Fruit fly (Drosophila melanogaster) whole organism, wandering third instar larva: ENCODE results near the gene CG6689.

Source experiments
- Abd-B ChIP-seq: fragments of >200 bp; optimal IDR thresholded peaks from 2 replicates; lab custom pipeline; 2017; ENCODE audit warnings: missing biosample characterization, missing genetic modification characterization
- CG32264 ChIP-seq: fragments of 200-800 bp; sonication (Bioruptor generic); optimal IDR thresholded peaks from 2 replicates; lab custom pipeline; 2016; ENCODE audit warnings: missing biosample characterization, missing genetic modification characterization
- CG9705 ChIP-seq: fragments of 200-800 bp; sonication (Bioruptor generic); optimal IDR thresholded peaks from 2 replicates; lab custom pipeline; 2018; ENCODE audit warnings: missing biosample characterization, mild to moderate bottlenecking, missing genetic modification characterization
- CrebA ChIP-seq: fragments of 200-800 bp; sonication (Bioruptor generic); optimal IDR thresholded peaks from 2 replicates; lab custom pipeline; 2016; ENCODE audit warnings: missing biosample characterization, mild to moderate bottlenecking, missing genetic modification characterization, borderline replicate concordance
- Dfd ChIP-seq: fragments of >200 bp; optimal IDR thresholded peaks from 2 replicates; lab custom pipeline; 2017; ENCODE audit warnings: missing biosample characterization, missing genetic modification characterization
- Dif ChIP-seq: fragments of 200-275, 200-300 bp; sonication (Bioruptor generic); optimal IDR thresholded peaks from 2 replicates; lab custom pipeline; 2018; ENCODE audit warnings: missing biosample characterization, missing genetic modification characterization; ENCODE audit not compliant: partially characterized antibody
- GATAd ChIP-seq: sonication (Bioruptor generic); optimal IDR thresholded peaks from 2 replicates; lab custom pipeline; 2016; ENCODE audit warnings: missing biosample characterization, missing genetic modification characterization
- HLH106 ChIP-seq: fragments of 200-800 bp; optimal IDR thresholded peaks from 3 replicates; lab custom pipeline; 2019; ENCODE audit warnings: missing biosample characterization, mild to moderate bottlenecking, missing genetic modification characterization, moderate library complexity
- Hnf4 ChIP-seq: fragments of 200-800 bp; sonication (Bioruptor generic); optimal IDR thresholded peaks from 2 replicates; lab custom pipeline; 2016; ENCODE audit warnings: missing biosample characterization, mild to moderate bottlenecking, missing genetic modification characterization
- Hr78 ChIP-seq: fragments of >200 bp; optimal IDR thresholded peaks from 2 replicates; lab custom pipeline; 2017; ENCODE audit warnings: missing biosample characterization, missing genetic modification characterization
- Hr83 ChIP-seq: fragments of 200-300 bp; sonication (Bioruptor generic); optimal IDR thresholded peaks from 2 replicates; lab custom pipeline; 2016; ENCODE audit warnings: missing biosample characterization, mild to moderate bottlenecking, missing genetic modification characterization, moderate library complexity; ENCODE audit not compliant: poor library complexity, severe bottlenecking
- Jra ChIP-seq: sonication (Bioruptor generic); optimal IDR thresholded peaks from 2 replicates; lab custom pipeline; 2016; ENCODE audit warnings: missing biosample characterization, missing genetic modification characterization
- Mio ChIP-seq: sonication (Bioruptor generic); optimal IDR thresholded peaks from 2 replicates; lab custom pipeline; 2016; ENCODE audit warnings: missing biosample characterization, missing genetic modification characterization
- Myc ChIP-seq: fragments of >200 bp; optimal IDR thresholded peaks from 2 replicates; lab custom pipeline; 2017
- N ChIP-seq: fragments of >200 bp; optimal IDR thresholded peaks from 2 replicates; lab custom pipeline; 2018; ENCODE audit warnings: missing biosample characterization, missing external identifiers, missing genetic modification characterization
- OdsH ChIP-seq: fragments of 200-800 bp; sonication (Bioruptor generic); optimal IDR thresholded peaks from 2 replicates; lab custom pipeline; 2016; ENCODE audit warnings: missing biosample characterization, mild to moderate bottlenecking, missing genetic modification characterization
- Rel ChIP-seq, 2 experiments: fragments of 200-800 bp; sonication (Bioruptor generic) in 1 of 2; optimal IDR thresholded peaks; 2 replicates in 1 of 2; 3 replicates in 1 of 2; lab custom pipeline; 2016 to 2019; ENCODE audit warnings: mild to moderate bottlenecking in 2 of 2, missing biosample characterization in 2 of 2, missing genetic modification characterization in 2 of 2, moderate library complexity in 1 of 2
- Sp1 ChIP-seq: fragments of 200-800 bp; sonication (Bioruptor generic); optimal IDR thresholded peaks from 3 replicates; lab custom pipeline; 2019; ENCODE audit warnings: missing biosample characterization, mild to moderate bottlenecking, missing genetic modification characterization, moderate library complexity
- Vsx2 ChIP-seq: fragments of 200-300, 225-300 bp; sonication (Bioruptor generic); optimal IDR thresholded peaks from 2 replicates; lab custom pipeline; 2018; ENCODE audit warnings: missing biosample characterization, missing genetic modification characterization; ENCODE audit not compliant: partially characterized antibody
- br ChIP-seq: fragments of 200-800 bp; sonication (Bioruptor generic); optimal IDR thresholded peaks from 2 replicates; lab custom pipeline; 2016; ENCODE audit warnings: missing biosample characterization, missing genetic modification characterization
- brk ChIP-seq: fragments of 200-800 bp; sonication (Bioruptor generic); optimal IDR thresholded peaks from 2 replicates; lab custom pipeline; 2016; ENCODE audit warnings: missing biosample characterization, mild to moderate bottlenecking, missing genetic modification characterization
- dl ChIP-seq, 2 experiments: fragments of 175-275, 200-275 bp in 1 of 2; fragments of 200-275 bp in 1 of 2; sonication (Bioruptor generic); optimal IDR thresholded peaks; lab custom pipeline; 2018; ENCODE audit warnings: mild to moderate bottlenecking in 2 of 2, missing biosample characterization in 2 of 2, missing genetic modification characterization in 2 of 2, moderate library complexity in 2 of 2; ENCODE audit not compliant: partially characterized antibody in 2 of 2, insufficient read depth in 1 of 2
- ey ChIP-seq: fragments of 200-800 bp; sonication (Bioruptor generic); optimal IDR thresholded peaks from 2 replicates; lab custom pipeline; 2016; ENCODE audit warnings: missing biosample characterization, missing genetic modification characterization
- foxo ChIP-seq, 2 experiments: fragments of 200-800 bp; sonication (Bioruptor generic); optimal IDR thresholded peaks; 2 replicates in 1 of 2; 3 replicates in 1 of 2; lab custom pipeline; 2016 to 2017; ENCODE audit warnings: missing biosample characterization in 2 of 2, missing genetic modification characterization in 2 of 2
- fru ChIP-seq: fragments of 200-800 bp; sonication (Bioruptor generic); optimal IDR thresholded peaks from 3 replicates; lab custom pipeline; 2016; ENCODE audit warnings: missing biosample characterization, mild to moderate bottlenecking, missing genetic modification characterization
- h ChIP-seq: fragments of 200-800 bp; sonication (Bioruptor generic); optimal IDR thresholded peaks from 3 replicates; lab custom pipeline; 2016; ENCODE audit warnings: missing biosample characterization, mild to moderate bottlenecking, missing genetic modification characterization
- lola ChIP-seq: fragments of >200 bp; optimal IDR thresholded peaks from 2 replicates; lab custom pipeline; 2017; ENCODE audit warnings: missing biosample characterization, missing genetic modification characterization
- pan ChIP-seq: fragments of >200 bp; optimal IDR thresholded peaks from 2 replicates; lab custom pipeline; 2017
- psq ChIP-seq: fragments of 200-800 bp; sonication (Bioruptor generic); optimal IDR thresholded peaks from 3 replicates; lab custom pipeline; 2017; ENCODE audit warnings: missing biosample characterization, mild to moderate bottlenecking, missing genetic modification characterization, moderate library complexity
- rgr ChIP-seq: fragments of 200-800 bp; sonication (Bioruptor generic); optimal IDR thresholded peaks from 3 replicates; lab custom pipeline; 2016; ENCODE audit warnings: missing biosample characterization, mild to moderate bottlenecking, missing genetic modification characterization
- sage ChIP-seq: fragments of 200-800 bp; sonication (Bioruptor generic); optimal IDR thresholded peaks from 2 replicates; lab custom pipeline; 2016; ENCODE audit warnings: missing biosample characterization, mild to moderate bottlenecking, missing genetic modification characterization
- sv ChIP-seq: fragments of 200-800 bp; sonication (Bioruptor generic); optimal IDR thresholded peaks from 3 replicates; lab custom pipeline; 2016; ENCODE audit warnings: missing biosample characterization, missing genetic modification characterization
- tai ChIP-seq: sonication (Bioruptor generic); optimal IDR thresholded peaks from 2 replicates; lab custom pipeline; 2016; ENCODE audit warnings: missing biosample characterization, missing genetic modification characterization
- usp ChIP-seq: fragments of >200 bp; optimal IDR thresholded peaks from 2 replicates; lab custom pipeline; 2017; ENCODE audit warnings: missing biosample characterization, missing genetic modification characterization
- woc ChIP-seq: sonication (Bioruptor generic); optimal IDR thresholded peaks from 2 replicates; lab custom pipeline; 2016; ENCODE audit warnings: missing biosample characterization, mild to moderate bottlenecking, missing genetic modification characterization

The CG6689 gene

DNA sequence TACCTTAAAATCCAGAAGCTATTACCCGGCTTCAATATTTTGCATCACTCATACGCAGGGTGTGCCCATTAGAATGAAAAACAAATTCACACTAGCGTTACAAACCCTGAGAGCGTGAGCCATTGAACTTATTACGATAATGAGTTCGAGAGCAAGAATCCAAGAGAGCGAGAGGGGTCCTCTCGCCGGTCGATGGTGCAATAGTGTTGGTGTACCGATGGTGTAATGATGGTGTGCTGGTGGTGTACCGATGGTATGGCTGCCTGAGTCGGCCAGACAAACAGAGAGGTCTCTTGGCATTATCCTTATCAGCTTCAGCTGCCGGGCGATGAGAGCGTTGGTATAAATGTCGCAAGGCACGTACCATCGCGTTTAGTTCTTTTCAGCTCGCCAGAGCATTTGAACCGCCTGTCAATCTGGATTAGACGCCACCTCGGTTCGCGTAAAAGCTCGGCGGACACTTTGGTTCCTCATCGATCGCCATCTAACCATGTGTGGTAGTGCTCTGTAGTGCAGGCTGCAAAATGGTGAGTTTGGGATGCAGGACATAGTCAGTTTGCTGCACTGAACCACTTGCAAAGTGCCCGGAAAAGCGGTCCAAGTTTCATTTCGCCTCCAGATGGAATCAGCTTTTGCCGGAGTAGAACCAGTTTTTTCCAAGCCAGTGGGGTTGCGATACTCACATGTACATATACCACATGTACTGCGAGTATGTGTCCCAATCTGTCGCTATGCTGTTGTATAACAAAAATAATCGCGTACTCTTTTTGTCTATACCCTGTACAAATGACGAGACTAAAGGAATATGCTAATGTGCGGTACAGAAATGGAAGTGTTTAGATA is 19.6 kb downstream of the CG6689 start:
- peak; percentile 21 for TF ChIP-seq Hr83 (GFP tag; lab: Kevin White, UChicago)
- TF ChIP-seq lola (GFP tag; lab: Kevin White, UChicago): no peak
- peak; percentile 83 for TF ChIP-seq Dif (GFP tag; lab: Kevin White, UChicago)
- no peak for TF ChIP-seq Hnf4 (GFP tag; lab: Kevin White, UChicago)
- no peak for TF ChIP-seq Mio (GFP tag; lab: Kevin White, UChicago)
- peak; percentile 48 to 81 for TF ChIP-seq dl (GFP tag; optimal IDR thresholded peaks at IDR 0.05; lab: Kevin White, UChicago; ENCODE audit: insufficient read depth in 1 of 2, partially characterized antibody in 2 of 2)

DNA sequence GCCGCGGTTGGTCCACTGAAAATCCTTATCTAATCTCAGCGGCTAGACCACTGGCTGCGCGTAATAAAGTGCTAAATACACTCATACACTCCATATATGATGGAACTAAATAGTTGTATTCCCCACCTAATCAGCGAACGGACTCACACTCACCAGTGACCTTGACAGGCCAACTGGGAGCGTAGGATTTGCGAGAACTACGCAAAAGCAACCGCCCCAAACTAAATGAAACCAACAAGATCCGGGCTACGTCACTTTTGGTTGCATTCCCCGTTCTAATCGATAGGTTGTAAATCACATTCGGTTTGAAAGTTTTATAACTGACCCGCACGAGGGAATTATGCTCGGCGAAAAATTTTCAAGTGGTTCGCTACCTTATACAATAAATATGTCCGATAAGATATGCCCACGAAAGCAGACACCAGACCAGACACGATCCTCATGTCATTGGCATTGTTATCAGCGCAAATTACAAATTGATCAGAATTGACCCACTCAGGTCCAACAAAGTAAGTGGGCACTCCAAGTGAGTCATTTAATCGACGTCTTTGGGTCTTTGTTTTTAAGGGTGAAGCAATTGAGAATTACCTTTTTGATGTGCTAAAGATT is 20.5 kb downstream of the CG6689 start:
- TF ChIP-seq Hr83 (GFP tag; lab: Kevin White, UChicago): no peak
- no peak for TF ChIP-seq usp (GFP tag; lab: Kevin White, UChicago)
- no peak for TF ChIP-seq sage (GFP tag; lab: Kevin White, UChicago)
- TF ChIP-seq tai (GFP tag; lab: Kevin White, UChicago): no peak
- TF ChIP-seq Rel (GFP tag; optimal IDR thresholded peaks at IDR 0.05; lab: Kevin White, UChicago): no peak
- peak; percentile 47 for TF ChIP-seq Rel (tag; optimal IDR thresholded peaks at IDR 0.05; lab: Kevin White, UChicago)
- peak; percentile 36 for TF ChIP-seq h (GFP tag; lab: Kevin White, UChicago)

DNA sequence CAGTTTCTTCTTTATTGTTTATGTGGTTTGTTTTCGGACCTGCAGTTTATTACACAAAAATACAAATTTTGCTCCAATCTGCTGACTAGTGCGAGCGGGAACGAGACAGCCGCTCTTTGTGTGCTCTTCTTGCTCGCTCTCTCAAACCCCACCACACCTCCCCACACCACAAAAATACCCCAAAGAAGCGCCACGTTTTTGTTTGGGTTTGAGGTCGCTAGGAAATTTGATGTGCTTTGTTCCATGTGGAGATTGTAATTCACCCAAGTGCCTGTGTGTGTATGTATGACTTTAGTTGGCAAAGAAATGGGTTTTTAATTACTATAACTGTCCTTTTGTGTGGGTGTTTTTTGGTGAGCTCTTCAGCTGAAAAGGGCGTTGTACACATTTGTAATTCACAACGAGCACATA is 21.8 kb downstream of the CG6689 start:
- TF ChIP-seq Hr78 (no peak), brk (no peak), woc (GFP tag; lab: Kevin White, UChicago) (peak; percentile 79), pan (lab: Kevin White, UChicago) (no peak), Hnf4 (GFP tag; lab: Kevin White, UChicago) (peak; percentile 5), GATAd (GFP tag; lab: Kevin White, UChicago) (no peak), Dif (GFP tag; lab: Kevin White, UChicago) (peak; percentile 19), foxo (GFP tag; optimal IDR thresholded peaks at IDR 0.05; lab: Kevin White, UChicago) (peak in 1 of 2 experiments; percentile 9), h (GFP tag; lab: Kevin White, UChicago) (peak; percentile 29), psq (GFP tag; lab: Kevin White, UChicago) (peak; percentile 48), dl (GFP tag; optimal IDR thresholded peaks at IDR 0.05; lab: Kevin White, UChicago; ENCODE audit: insufficient read depth in 1 of 2, partially characterized antibody in 2 of 2) (peak; percentile 12 to 53), HLH106 (peak; percentile 21), Hr83 (GFP tag; lab: Kevin White, UChicago) (no peak), Vsx2 (GFP tag; lab: Kevin White, UChicago) (peak; percentile 8), CrebA (peak; percentile 84), Jra (GFP tag; lab: Kevin White, UChicago) (no peak), rgr (peak; percentile 21), Rel (GFP tag; optimal IDR thresholded peaks at IDR 0.05; lab: Kevin White, UChicago) (no peak), Rel (tag; optimal IDR thresholded peaks at IDR 0.05; lab: Kevin White, UChicago) (peak; percentile 75), br (peak; percentile 38), Abd-B (GFP tag; lab: Kevin White, UChicago) (no peak)

DNA sequence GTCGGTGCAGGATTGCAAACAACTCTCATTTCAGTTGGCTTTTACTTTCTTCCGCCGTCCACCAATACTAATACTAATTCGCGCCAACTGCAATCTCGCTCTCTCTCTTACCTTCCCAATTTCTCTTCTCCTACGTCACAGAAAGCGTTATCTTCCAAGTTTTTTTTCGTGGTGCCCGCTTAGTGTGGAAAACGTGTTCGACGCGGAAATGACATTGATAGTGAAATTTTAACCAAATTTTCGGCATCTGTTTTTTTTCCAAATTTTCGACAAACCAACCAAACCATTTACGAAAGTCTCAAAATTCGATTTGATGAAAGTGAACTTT is 22.5 kb downstream of the CG6689 start, which contains the start of gene cu:
Gene cu, plus strand, starts transcription at position 204 of the 328 bp plus-strand sequence.
- no peak for TF ChIP-seq Hr78
- TF ChIP-seq brk: peak; percentile 60
- TF ChIP-seq Mio (GFP tag; lab: Kevin White, UChicago): no peak
- peak; percentile 62 for TF ChIP-seq Dif (GFP tag; lab: Kevin White, UChicago)
- TF ChIP-seq CrebA: no peak
- peak; percentile 12 for TF ChIP-seq Vsx2 (GFP tag; lab: Kevin White, UChicago)
- peak; percentile 76 to 82 for TF ChIP-seq dl (GFP tag; optimal IDR thresholded peaks at IDR 0.05; lab: Kevin White, UChicago; ENCODE audit: insufficient read depth in 1 of 2, partially characterized antibody in 2 of 2)
- no peak for TF ChIP-seq pan (lab: Kevin White, UChicago)
- TF ChIP-seq Dfd (GFP tag; lab: Kevin White, UChicago): no peak
- no peak for TF ChIP-seq Myc
- no peak for TF ChIP-seq Hr83 (GFP tag; lab: Kevin White, UChicago)
- no peak for TF ChIP-seq usp (GFP tag; lab: Kevin White, UChicago)
- no peak for TF ChIP-seq GATAd (GFP tag; lab: Kevin White, UChicago)
- no peak for TF ChIP-seq Sp1 (GFP tag; lab: Kevin White, UChicago)
- TF ChIP-seq CG32264 (GFP tag; lab: Kevin White, UChicago): no peak
- TF ChIP-seq CG9705 (GFP tag; lab: Kevin White, UChicago): no peak
- TF ChIP-seq woc (GFP tag; lab: Kevin White, UChicago): no peak
- no peak for TF ChIP-seq rgr
- no peak for TF ChIP-seq fru
- no peak for TF ChIP-seq sage (GFP tag; lab: Kevin White, UChicago)
- TF ChIP-seq sv (GFP tag; lab: Kevin White, UChicago): peak; percentile 32
- no peak for TF ChIP-seq Rel (GFP tag; optimal IDR thresholded peaks at IDR 0.05; lab: Kevin White, UChicago)
- no peak for TF ChIP-seq Rel (tag; optimal IDR thresholded peaks at IDR 0.05; lab: Kevin White, UChicago)
- TF ChIP-seq ey: no peak
- no peak for TF ChIP-seq N (GFP tag; lab: Kevin White, UChicago)
- TF ChIP-seq HLH106: no peak
- TF ChIP-seq OdsH (GFP tag; lab: Kevin White, UChicago): no peak
- peak; percentile 86 for TF ChIP-seq Jra (GFP tag; lab: Kevin White, UChicago)
- no peak for TF ChIP-seq Hnf4 (GFP tag; lab: Kevin White, UChicago)
